Worm (Caenorhabditis elegans) whole organism, mixed stage, embryonic: ENCODE measurements around the gene C07D8.6.

Experiments
- M03D4.4 ChIP-seq: sonication (generic microtip); optimal IDR thresholded peaks from 2 replicates; lab custom pipeline; 2017; ENCODE audit warnings: mild to moderate bottlenecking, missing genetic modification characterization, missing compliant biosample characterization
- bed-3 ChIP-seq: fragments of 200-800 bp; sonication (Bioruptor generic); optimal IDR thresholded peaks from 3 replicates; lab custom pipeline; 2018; ENCODE audit warnings: mild to moderate bottlenecking, missing genetic modification characterization, moderate library complexity, missing compliant biosample characterization
- blmp-1 ChIP-seq: fragments of 150-350 bp; optimal IDR thresholded peaks from 2 replicates; lab custom pipeline; 2014; ENCODE audit warnings: missing biosample characterization, missing genetic modification characterization
- ceh-39 ChIP-seq: fragments of 150-350 bp; optimal IDR thresholded peaks from 2 replicates; lab custom pipeline; 2014; ENCODE audit warnings: missing biosample characterization, missing genetic modification characterization
- ceh-43 ChIP-seq: fragments of 200-800 bp; sonication (Bioruptor generic); optimal IDR thresholded peaks from 2 replicates; lab custom pipeline; 2018; ENCODE audit warnings: mild to moderate bottlenecking, missing genetic modification characterization, moderate library complexity, missing compliant biosample characterization
- ceh-83 ChIP-seq: fragments of 200-800 bp; sonication (Bioruptor generic); optimal IDR thresholded peaks from 2 replicates; lab custom pipeline; 2018; ENCODE audit warnings: mild to moderate bottlenecking, missing genetic modification characterization, missing compliant biosample characterization
- ces-1 ChIP-seq: fragments of 150-350 bp; optimal IDR thresholded peaks from 2 replicates; lab custom pipeline; 2014; ENCODE audit warnings: missing biosample characterization, missing genetic modification reagents, missing genetic modification characterization
- elt-1 ChIP-seq: sonication (generic microtip); optimal IDR thresholded peaks from 2 replicates; lab custom pipeline; 2017; ENCODE audit warnings: missing genetic modification characterization, mild to moderate bottlenecking, missing compliant biosample characterization, antibody characterized with exemption, moderate library complexity, borderline replicate concordance; ENCODE audit not compliant: insufficient read depth
- elt-3 ChIP-seq: fragments of 150-350 bp; optimal IDR thresholded peaks from 2 replicates; lab custom pipeline; 2014; ENCODE audit warnings: missing biosample characterization, missing genetic modification characterization
- flh-1 ChIP-seq: fragments of 200-800 bp; sonication (Bioruptor generic); optimal IDR thresholded peaks from 2 replicates; lab custom pipeline; 2018; ENCODE audit warnings: mild to moderate bottlenecking, missing genetic modification characterization, moderate library complexity, missing compliant biosample characterization
- ham-2 ChIP-seq: fragments of 200-800 bp; sonication (Bioruptor generic); optimal IDR thresholded peaks from 2 replicates; lab custom pipeline; 2018; ENCODE audit warnings: mild to moderate bottlenecking, missing genetic modification characterization, missing compliant biosample characterization
- hlh-1 ChIP-seq: fragments of 150-350 bp; optimal IDR thresholded peaks from 2 replicates; lab custom pipeline; 2014; ENCODE audit warnings: missing biosample characterization, missing genetic modification reagents, missing genetic modification characterization
- lin-32 ChIP-seq: fragments of 200-800 bp; sonication (Bioruptor generic); optimal IDR thresholded peaks from 2 replicates; lab custom pipeline; 2018; ENCODE audit warnings: mild to moderate bottlenecking, missing genetic modification characterization, missing compliant biosample characterization
- lsy-2 ChIP-seq: fragments of 150-350 bp; optimal IDR thresholded peaks from 2 replicates; lab custom pipeline; 2014; ENCODE audit warnings: missing biosample characterization, missing genetic modification characterization
- mab-5 ChIP-seq: fragments of 150-350 bp; optimal IDR thresholded peaks from 2 replicates; lab custom pipeline; 2014; ENCODE audit warnings: missing biosample characterization, missing genetic modification characterization
- mep-1 ChIP-seq: fragments of 150-350 bp; optimal IDR thresholded peaks from 2 replicates; lab custom pipeline; 2017; ENCODE audit warnings: missing biosample characterization, missing genetic modification reagents, missing genetic modification characterization, inconsistent platforms
- mls-2 ChIP-seq: sonication (generic microtip); optimal IDR thresholded peaks from 2 replicates; lab custom pipeline; 2016; ENCODE audit warnings: mild to moderate bottlenecking, missing genetic modification characterization, moderate library complexity, missing compliant biosample characterization
- nhr-12 ChIP-seq: fragments of 150-350 bp; optimal IDR thresholded peaks from 2 replicates; lab custom pipeline; 2014; ENCODE audit warnings: missing biosample characterization, missing genetic modification characterization
- nhr-2 ChIP-seq: fragments of 150-350 bp; optimal IDR thresholded peaks from 2 replicates; lab custom pipeline; 2014; ENCODE audit warnings: missing biosample characterization, missing genetic modification characterization
- nhr-237 ChIP-seq: fragments of 150-350 bp; optimal IDR thresholded peaks from 2 replicates; lab custom pipeline; 2014; ENCODE audit warnings: missing biosample characterization, missing genetic modification characterization
- nhr-28 ChIP-seq: fragments of 150-350 bp; optimal IDR thresholded peaks from 2 replicates; lab custom pipeline; 2014; ENCODE audit warnings: missing biosample characterization, missing genetic modification characterization
- nhr-76 ChIP-seq: sonication (generic microtip); optimal IDR thresholded peaks from 2 replicates; lab custom pipeline; 2017; ENCODE audit warnings: missing biosample characterization, missing genetic modification characterization
- pha-4 ChIP-seq: fragments of 150-350 bp; optimal IDR thresholded peaks from 2 replicates; lab custom pipeline; 2018; ENCODE audit warnings: missing biosample characterization, missing genetic modification reagents, missing genetic modification characterization
- sem-2 ChIP-seq: fragments of 200-800 bp; sonication (Bioruptor generic); optimal IDR thresholded peaks from 2 replicates; lab custom pipeline; 2018; ENCODE audit warnings: mild to moderate bottlenecking, missing genetic modification characterization, missing compliant biosample characterization
- sptf-1 ChIP-seq: sonication (generic microtip); optimal IDR thresholded peaks from 2 replicates; lab custom pipeline; 2017; ENCODE audit warnings: mild to moderate bottlenecking, missing genetic modification characterization, moderate library complexity, missing compliant biosample characterization
- tbx-8 ChIP-seq: fragments of 200-800 bp; sonication (Bioruptor generic); optimal IDR thresholded peaks from 2 replicates; lab custom pipeline; 2018; ENCODE audit warnings: mild to moderate bottlenecking, missing genetic modification characterization, moderate library complexity, missing compliant biosample characterization
- unc-120 ChIP-seq: sonication (generic microtip); optimal IDR thresholded peaks from 2 replicates; lab custom pipeline; 2017; ENCODE audit warnings: missing genetic modification characterization, missing compliant biosample characterization; ENCODE audit not compliant: poor library complexity, severe bottlenecking
- unc-39 ChIP-seq: fragments of 150-350 bp; optimal IDR thresholded peaks from 2 replicates; lab custom pipeline; 2014; ENCODE audit warnings: missing biosample characterization, missing genetic modification characterization
- unc-62 ChIP-seq: fragments of 150-350 bp; optimal IDR thresholded peaks from 2 replicates; lab custom pipeline; 2014; ENCODE audit warnings: missing biosample characterization, missing genetic modification reagents, missing genetic modification characterization
- zip-8 ChIP-seq: fragments of 150-350 bp; optimal IDR thresholded peaks from 2 replicates; lab custom pipeline; 2014; ENCODE audit warnings: missing biosample characterization, missing genetic modification characterization
- ztf-11 ChIP-seq: fragments of 150-350 bp; optimal IDR thresholded peaks from 2 replicates; lab custom pipeline; 2014; ENCODE audit warnings: missing biosample characterization, missing genetic modification characterization

Gene C07D8.6

ce11 chrX:7313236-7313635, 28.1 kb upstream of the C07D8.6 start:
- TF ChIP-seq ceh-39 (tag; lab: Kevin White, UChicago) (no peak), ceh-83 (GFP tag; lab: Kevin White, UChicago) (no peak), unc-62 (GFP tag; lab: Kevin White, UChicago) (no peak), lsy-2 (tag; lab: Kevin White, UChicago) (no peak), sem-2 (GFP tag; lab: Kevin White, UChicago) (no peak), ham-2 (GFP tag; lab: Kevin White, UChicago) (no peak), nhr-28 (tag; lab: Kevin White, UChicago) (no peak), flh-1 (GFP tag; lab: Kevin White, UChicago) (no peak), ceh-43 (GFP tag; lab: Kevin White, UChicago) (no peak), pha-4 (tag; lab: Kevin White, UChicago) (no peak), mab-5 (no peak), ztf-11 (tag; lab: Kevin White, UChicago) (no peak), nhr-2 (tag; lab: Kevin White, UChicago) (no peak), unc-120 (no peak), zip-8 (tag; lab: Kevin White, UChicago) (no peak), nhr-237 (tag; lab: Kevin White, UChicago) (no peak), unc-39 (tag; lab: Kevin White, UChicago) (no peak), nhr-12 (tag; lab: Kevin White, UChicago) (no peak), nhr-76 (no peak)

- TF ChIP-seq tbx-8 (GFP tag; lab: Kevin White, UChicago), result no peak
Observed at ce11 chrX:7314564-7314963, 26.7 kb upstream of the C07D8.6 start.

ce11 chrX:7315329-7315728, 26.0 kb upstream of the C07D8.6 start, which contains the start of gene spp-3:
spp-3 (minus strand) TSS chrX:7315353.
- TF ChIP-seq ceh-83 (GFP tag; lab: Kevin White, UChicago) (no peak), flh-1 (GFP tag; lab: Kevin White, UChicago) (no peak), unc-120 (no peak), M03D4.4 (tag; lab: Kevin White, UChicago) (no peak), zip-8 (tag; lab: Kevin White, UChicago) (no peak), nhr-12 (tag; lab: Kevin White, UChicago) (no peak), blmp-1 (tag; lab: Kevin White, UChicago) (no peak), sem-2 (GFP tag; lab: Kevin White, UChicago) (no peak), lin-32 (no peak), elt-1 (tag; lab: Kevin White, UChicago) (no peak), elt-3 (tag; lab: Kevin White, UChicago) (no peak), nhr-76 (no peak), hlh-1 (tag; lab: Kevin White, UChicago) (no peak), sptf-1 (no peak), mls-2 (no peak), ham-2 (GFP tag; lab: Kevin White, UChicago) (no peak), bed-3 (GFP tag; lab: Kevin White, UChicago) (no peak), tbx-8 (GFP tag; lab: Kevin White, UChicago) (no peak), ceh-43 (GFP tag; lab: Kevin White, UChicago) (no peak), ceh-39 (tag; lab: Kevin White, UChicago) (no peak)

- TF ChIP-seq lsy-2 (tag; lab: Kevin White, UChicago), result no peak
- no peak for TF ChIP-seq M03D4.4 (tag; lab: Kevin White, UChicago)
- no peak for TF ChIP-seq tbx-8 (GFP tag; lab: Kevin White, UChicago)
- TF ChIP-seq mab-5, result no peak
- no peak for TF ChIP-seq nhr-2 (tag; lab: Kevin White, UChicago)
Observed at ce11 chrX:7316485-7317391, 24.6 kb upstream of the C07D8.6 start, which contains the start of the genes spp-2 and spp-6. spp-2 (minus strand) TSS chrX:7316818. spp-6 (plus strand) TSS chrX:7317341.

ce11 chrX:7318639-7319038, 22.7 kb upstream of the C07D8.6 start, which contains the start of gene spp-4:
spp-4 (minus strand) TSS chrX:7318756.
- TF ChIP-seq mep-1 (tag; lab: Kevin White, UChicago), result no peak
- TF ChIP-seq ceh-43 (GFP tag; lab: Kevin White, UChicago), result no peak
- no peak for TF ChIP-seq nhr-237 (tag; lab: Kevin White, UChicago)
- TF ChIP-seq nhr-12 (tag; lab: Kevin White, UChicago), result no peak
- no peak for TF ChIP-seq mab-5
- no peak for TF ChIP-seq sem-2 (GFP tag; lab: Kevin White, UChicago)
- TF ChIP-seq ces-1, result no peak
